Worm (Caenorhabditis elegans): ENCODE measurements around the gene nhr-177.

The nhr-177 gene

ce11 chrV:1631148-1631547, 21.1 kb downstream of the nhr-177 start, which contains the start of gene Y46H3D.8:
Gene Y46H3D.8, minus strand, starts transcription at chrV:1631248.
- TF ChIP-seq ama-1 (optimal IDR thresholded peaks at IDR 0.05) (no peak), scrt-1 (GFP tag; IDR thresholded peaks at IDR 0.05) (no peak), sea-1 (GFP tag; conservative IDR thresholded peaks at IDR 0.05) (no peak), F13C5.2 (tag; optimal IDR thresholded peaks at IDR 0.05) (no peak), ceh-36 (tag; optimal IDR thresholded peaks at IDR 0.05) (no peak), hnd-1 (tag; optimal IDR thresholded peaks at IDR 0.05) (no peak), hmbx-1 (tag; optimal IDR thresholded peaks at IDR 0.05) (no peak), tbx-11 (GFP tag; IDR thresholded peaks at IDR 0.05) (no peak), tra-4 (tag; optimal IDR thresholded peaks at IDR 0.05) (no peak), ceh-13 (GFP tag; optimal IDR thresholded peaks at IDR 0.05) (no peak), hmg-4 (GFP tag; optimal IDR thresholded peaks at IDR 0.05) (no peak), tbx-37 (GFP tag; conservative IDR thresholded peaks at IDR 0.05) (no peak), pes-1 (GFP tag; IDR thresholded peaks at IDR 0.05) (no peak), ets-7 (tag; optimal IDR thresholded peaks at IDR 0.05) (no peak), aly-1 (tag; optimal IDR thresholded peaks at IDR 0.05) (no peak)

ce11 chrV:1631717-1632116, 21.7 kb downstream of the nhr-177 start, which contains the start of gene irld-17:
Gene irld-17, plus strand, starts transcription at chrV:1632017.
- TF ChIP-seq aly-1 (tag; optimal IDR thresholded peaks at IDR 0.05), result no peak
- TF ChIP-seq sea-1 (GFP tag; conservative IDR thresholded peaks at IDR 0.05), result no peak
- TF ChIP-seq pes-1 (GFP tag; IDR thresholded peaks at IDR 0.05), result no peak
- no peak for TF ChIP-seq ceh-13 (GFP tag; optimal IDR thresholded peaks at IDR 0.05)
- TF ChIP-seq hmg-4 (GFP tag; optimal IDR thresholded peaks at IDR 0.05), result no peak
- no peak for TF ChIP-seq hnd-1 (tag; optimal IDR thresholded peaks at IDR 0.05)
- TF ChIP-seq tra-4 (tag; optimal IDR thresholded peaks at IDR 0.05), result no peak
- no peak for TF ChIP-seq F13C5.2 (tag; optimal IDR thresholded peaks at IDR 0.05)
- TF ChIP-seq tbx-11 (GFP tag; IDR thresholded peaks at IDR 0.05), result no peak
- no peak for TF ChIP-seq hmbx-1 (tag; optimal IDR thresholded peaks at IDR 0.05)
- TF ChIP-seq ets-7 (tag; optimal IDR thresholded peaks at IDR 0.05), result no peak
- TF ChIP-seq ama-1 (optimal IDR thresholded peaks at IDR 0.05), result no peak
- no peak for TF ChIP-seq scrt-1 (GFP tag; IDR thresholded peaks at IDR 0.05)
- TF ChIP-seq tbx-37 (GFP tag; conservative IDR thresholded peaks at IDR 0.05), result no peak

ce11 chrV:1635859-1636258, 25.8 kb downstream of the nhr-177 start, which contains the start of gene str-222:
Gene str-222, plus strand, starts transcription at chrV:1636159.
- no peak for TF ChIP-seq sea-1 (GFP tag; conservative IDR thresholded peaks at IDR 0.05)
- TF ChIP-seq ceh-13 (GFP tag; optimal IDR thresholded peaks at IDR 0.05), result no peak
- TF ChIP-seq tbx-37 (GFP tag; conservative IDR thresholded peaks at IDR 0.05), result no peak
- TF ChIP-seq F13C5.2 (tag; optimal IDR thresholded peaks at IDR 0.05), result no peak
- TF ChIP-seq tbx-11 (GFP tag; IDR thresholded peaks at IDR 0.05), result no peak
- TF ChIP-seq pes-1 (GFP tag; IDR thresholded peaks at IDR 0.05), result no peak

DNA sequence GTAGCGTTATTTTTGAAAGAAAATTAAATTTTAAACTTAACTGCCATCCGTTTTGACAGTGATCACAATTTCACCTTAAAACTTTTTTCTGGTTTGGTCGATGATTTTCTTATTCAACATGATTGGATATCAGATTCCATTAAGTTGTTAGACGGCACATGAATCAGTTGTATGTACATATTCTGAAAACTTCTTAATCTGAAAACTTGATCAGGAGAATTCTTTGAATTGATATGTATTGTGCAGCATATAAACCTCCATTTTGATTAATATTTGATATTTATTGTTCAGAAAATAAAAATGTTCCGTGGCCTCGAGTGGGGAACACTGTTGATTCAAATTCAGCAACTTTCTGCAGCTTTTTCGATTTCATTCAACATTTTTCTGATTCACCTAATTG, 29.9 kb downstream of the nhr-177 start, which contains the start of gene str-221:
Gene str-221 (plus strand): TSS at position 301 of the 400 bp plus-strand sequence.
- TF ChIP-seq ceh-36 (tag; optimal IDR thresholded peaks at IDR 0.05) (no peak), sea-1 (GFP tag; conservative IDR thresholded peaks at IDR 0.05) (no peak), ceh-13 (GFP tag; optimal IDR thresholded peaks at IDR 0.05) (no peak)

- no peak for TF ChIP-seq ama-1 (optimal IDR thresholded peaks at IDR 0.05)
Observed at ce11 chrV:1642199-1642598, 32.1 kb downstream of the nhr-177 start, which contains the start of gene Y46H3D.1. Gene Y46H3D.1, plus strand, starts transcription at chrV:1642499.

DNA sequence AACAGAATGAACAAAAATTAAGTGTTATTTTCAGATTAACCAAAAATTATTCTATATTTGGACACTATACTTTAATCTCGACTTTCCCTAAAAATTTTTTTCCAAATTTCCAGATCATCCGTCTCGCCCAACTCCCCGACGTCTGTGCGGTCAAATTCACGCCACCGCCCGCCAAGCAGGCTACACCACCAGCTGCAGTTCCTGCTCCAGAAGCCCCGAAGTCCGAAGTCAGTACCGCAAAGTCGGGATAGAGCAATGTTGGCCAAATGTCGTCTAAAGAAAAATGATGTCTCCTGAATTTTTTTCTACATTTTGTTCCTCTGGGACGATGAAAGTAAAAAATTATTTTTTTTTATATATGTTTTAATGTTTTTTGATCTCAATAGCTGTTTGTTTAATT, 32.7 kb downstream of the nhr-177 start:
- TF ChIP-seq ets-7 (tag; optimal IDR thresholded peaks at IDR 0.05), result no peak
- no peak for TF ChIP-seq hmbx-1 (tag; optimal IDR thresholded peaks at IDR 0.05)
- TF ChIP-seq hmg-4 (GFP tag; optimal IDR thresholded peaks at IDR 0.05), result no peak
- no peak for TF ChIP-seq pes-1 (GFP tag; IDR thresholded peaks at IDR 0.05)
- no peak for TF ChIP-seq ceh-13 (GFP tag; optimal IDR thresholded peaks at IDR 0.05)
- TF ChIP-seq aly-1 (tag; optimal IDR thresholded peaks at IDR 0.05), result no peak
- TF ChIP-seq tbx-37 (GFP tag; conservative IDR thresholded peaks at IDR 0.05), result no peak

DNA sequence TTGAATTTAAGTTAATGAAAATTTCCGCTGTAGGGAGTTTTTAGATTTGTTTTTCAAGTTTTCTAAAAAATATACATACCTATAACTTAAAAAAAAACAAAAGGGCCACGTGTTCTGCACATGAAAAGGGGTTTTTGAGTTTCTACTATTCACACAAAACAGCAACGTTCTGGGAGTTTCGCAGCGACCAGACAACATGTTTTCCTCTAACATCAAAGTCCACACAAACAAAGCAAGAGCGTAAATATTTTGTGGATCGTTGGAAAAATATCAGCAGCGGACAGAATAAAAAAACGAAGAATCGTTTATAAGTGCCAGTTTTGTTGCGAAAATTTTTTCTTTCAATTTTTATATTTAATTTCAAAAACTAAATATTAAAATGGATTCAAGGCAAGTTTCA, 33.8 kb downstream of the nhr-177 start, which contains the start of gene alh-2:
Gene alh-2 (plus strand): TSS at position 284 of the 400 bp plus-strand sequence.
- no peak for TF ChIP-seq hnd-1 (tag; optimal IDR thresholded peaks at IDR 0.05)
- no peak for TF ChIP-seq ama-1 (optimal IDR thresholded peaks at IDR 0.05)

ce11 chrV:1648000-1648399, 37.9 kb downstream of the nhr-177 start, which contains the start of gene irld-45:
Gene irld-45, plus strand, starts transcription at chrV:1648300.
- no peak for TF ChIP-seq aly-1 (tag; optimal IDR thresholded peaks at IDR 0.05)
- no peak for TF ChIP-seq hmbx-1 (tag; optimal IDR thresholded peaks at IDR 0.05)
- no peak for TF ChIP-seq F13C5.2 (tag; optimal IDR thresholded peaks at IDR 0.05)
- TF ChIP-seq ets-7 (tag; optimal IDR thresholded peaks at IDR 0.05), result no peak

DNA sequence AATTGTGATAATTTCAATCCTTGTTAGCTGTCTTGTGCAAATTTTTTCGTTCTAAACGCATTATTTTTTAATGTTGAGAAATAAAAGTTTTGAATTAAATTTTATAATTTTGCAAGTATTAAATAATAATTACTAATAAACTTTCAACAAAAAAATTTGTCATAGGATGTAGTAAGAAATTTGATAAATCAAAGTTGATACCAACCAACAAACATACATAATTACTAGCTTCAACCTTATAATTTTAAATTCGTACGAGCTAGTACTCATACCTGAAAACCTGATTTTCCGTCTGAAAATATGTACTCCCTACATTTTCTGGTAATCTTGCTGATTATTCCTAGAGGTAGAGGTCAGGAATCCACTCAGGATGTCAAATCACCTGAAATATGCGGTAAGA, 41.0 kb downstream of the nhr-177 start, which contains the start of gene irld-44:
Gene irld-44 (plus strand): TSS at position 301 of the 400 bp plus-strand sequence.
- TF ChIP-seq flt-1 (GFP tag; IDR thresholded peaks at IDR 0.05) (no peak), F13C5.2 (tag; optimal IDR thresholded peaks at IDR 0.05) (no peak), hnd-1 (tag; optimal IDR thresholded peaks at IDR 0.05) (no peak), pes-1 (GFP tag; IDR thresholded peaks at IDR 0.05) (no peak), ceh-36 (tag; optimal IDR thresholded peaks at IDR 0.05) (no peak), B0310.2 (tag; optimal IDR thresholded peaks at IDR 0.05) (no peak), tbx-11 (GFP tag; IDR thresholded peaks at IDR 0.05) (no peak)
